Worm (Caenorhabditis elegans) whole organism, late embryonic: ENCODE results near the gene syd-9.

ENCODE experiments used
- fax-1 ChIP-seq: sonication (generic microtip); optimal IDR thresholded peaks from 2 replicates; lab custom pipeline; 2016; ENCODE audit warnings: missing genotype, missing genetic modification characterization, missing compliant biosample characterization
- fkh-10 ChIP-seq: fragments of 150-350 bp; optimal IDR thresholded peaks from 2 replicates; lab custom pipeline; 2014; ENCODE audit warnings: missing biosample characterization, missing genetic modification reagents, missing genetic modification characterization
- rnt-1 ChIP-seq: sonication (generic microtip); optimal IDR thresholded peaks from 2 replicates; lab custom pipeline; 2016; ENCODE audit warnings: missing genetic modification characterization, missing compliant biosample characterization

DNA sequence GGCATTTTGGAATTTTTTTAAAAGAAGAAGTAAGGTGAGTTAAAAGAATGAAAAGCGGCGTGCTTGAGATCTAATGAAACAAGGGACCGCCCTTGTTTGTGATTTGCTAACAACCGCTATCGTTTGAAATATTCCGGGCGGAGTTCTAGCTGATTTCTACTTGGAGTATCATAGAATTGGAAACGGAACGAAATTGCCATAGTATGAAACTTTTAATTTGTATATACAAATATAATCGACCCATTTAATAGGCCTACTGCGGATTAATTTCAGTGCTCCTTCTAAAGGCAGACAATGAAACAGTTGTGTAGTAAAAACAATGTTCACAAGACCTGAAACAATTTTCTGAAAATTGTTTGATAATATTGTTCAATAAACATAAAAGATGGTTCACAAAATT lies 26.0 kb upstream of the syd-9 start, which contains the start of gene C55B6.7:
- TF ChIP-seq fax-1 (tag; lab: Kevin White, UChicago) (no peak), rnt-1 (tag; lab: Kevin White, UChicago) (no peak), fkh-10 (GFP tag; lab: Kevin White, UChicago) (no peak)
